Worm (Caenorhabditis elegans) whole organism, early embryonic: ENCODE results near the gene Y75B12B.10.

Source experiments
- B0310.2 ChIP-seq: sonication (generic microtip); optimal IDR thresholded peaks from 2 replicates; lab custom pipeline; 2016; ENCODE audit warnings: mild to moderate bottlenecking, missing genetic modification characterization, missing compliant biosample characterization
- F13C5.2 ChIP-seq: sonication (generic microtip); optimal IDR thresholded peaks from 2 replicates; lab custom pipeline; 2017; ENCODE audit warnings: mild to moderate bottlenecking, missing genetic modification characterization, inconsistent platforms, missing compliant biosample characterization
- aly-1 ChIP-seq: sonication (generic microtip); optimal IDR thresholded peaks from 2 replicates; lab custom pipeline; 2016; ENCODE audit warnings: missing genetic modification characterization, missing compliant biosample characterization
- ama-1 ChIP-seq: fragments of 150-350 bp; optimal IDR thresholded peaks from 2 replicates; lab custom pipeline; 2014
- ceh-13 ChIP-seq: fragments of 200-800 bp; sonication (Bioruptor generic); optimal IDR thresholded peaks from 2 replicates; lab custom pipeline; 2018; ENCODE audit warnings: mild to moderate bottlenecking, missing genetic modification characterization, missing compliant biosample characterization
- ceh-36 ChIP-seq: sonication (generic microtip); optimal IDR thresholded peaks from 2 replicates; lab custom pipeline; 2016; ENCODE audit warnings: missing genetic modification characterization, inconsistent platforms, missing compliant biosample characterization
- ets-7 ChIP-seq: sonication (generic microtip); optimal IDR thresholded peaks from 2 replicates; lab custom pipeline; 2016; ENCODE audit warnings: missing genotype, missing genetic modification characterization, missing compliant biosample characterization
- flt-1 ChIP-seq: fragments of 200-800 bp; sonication (Bioruptor generic); IDR thresholded peaks from 2 replicates; pipeline ENCODE4 v1.3.6; 2022; ENCODE audit warnings: missing genetic modification characterization, missing compliant biosample characterization
- hmbx-1 ChIP-seq: sonication (generic microtip); optimal IDR thresholded peaks from 2 replicates; lab custom pipeline; 2016; ENCODE audit warnings: mild to moderate bottlenecking, missing genetic modification characterization, missing compliant biosample characterization
- hmg-4 ChIP-seq: fragments of 200-800 bp; sonication (Bioruptor generic); optimal IDR thresholded peaks from 2 replicates; lab custom pipeline; 2018; ENCODE audit warnings: mild to moderate bottlenecking, missing genetic modification characterization, missing compliant biosample characterization
- hnd-1 ChIP-seq: sonication (generic microtip); optimal IDR thresholded peaks from 2 replicates; lab custom pipeline; 2016; ENCODE audit warnings: missing genetic modification characterization, missing compliant biosample characterization
- pes-1 ChIP-seq: fragments of 200-800 bp; sonication (Bioruptor generic); IDR thresholded peaks from 2 replicates; pipeline ENCODE4 v1.3.6; 2022; ENCODE audit warnings: missing genetic modification reagents, missing genetic modification characterization, missing compliant biosample characterization
- scrt-1 ChIP-seq: fragments of 200-800 bp; sonication (Bioruptor generic); IDR thresholded peaks from 2 replicates; pipeline ENCODE4 v1.3.6; 2022; ENCODE audit warnings: missing genetic modification characterization, missing compliant biosample characterization
- sea-1 ChIP-seq: fragments of 200-800 bp; sonication (Bioruptor generic); conservative IDR thresholded peaks from 2 replicates; pipeline ENCODE4 v1.3.6; 2022; ENCODE audit warnings: missing genetic modification characterization, missing compliant biosample characterization
- tbx-11 ChIP-seq: fragments of 200-800 bp; sonication (Bioruptor generic); IDR thresholded peaks from 2 replicates; pipeline ENCODE4 v1.3.6; 2022; ENCODE audit warnings: missing genetic modification characterization, missing compliant biosample characterization
- tbx-37 ChIP-seq: fragments of 200-800 bp; sonication (Bioruptor generic); conservative IDR thresholded peaks from 2 replicates; pipeline ENCODE4 v1.3.6; 2022; ENCODE audit warnings: missing genetic modification reagents, missing genetic modification characterization, missing compliant biosample characterization
- tra-4 ChIP-seq: sonication (generic microtip); optimal IDR thresholded peaks from 2 replicates; lab custom pipeline; 2017; ENCODE audit warnings: missing genetic modification characterization, missing compliant biosample characterization

Y75B12B.10 gene

DNA sequence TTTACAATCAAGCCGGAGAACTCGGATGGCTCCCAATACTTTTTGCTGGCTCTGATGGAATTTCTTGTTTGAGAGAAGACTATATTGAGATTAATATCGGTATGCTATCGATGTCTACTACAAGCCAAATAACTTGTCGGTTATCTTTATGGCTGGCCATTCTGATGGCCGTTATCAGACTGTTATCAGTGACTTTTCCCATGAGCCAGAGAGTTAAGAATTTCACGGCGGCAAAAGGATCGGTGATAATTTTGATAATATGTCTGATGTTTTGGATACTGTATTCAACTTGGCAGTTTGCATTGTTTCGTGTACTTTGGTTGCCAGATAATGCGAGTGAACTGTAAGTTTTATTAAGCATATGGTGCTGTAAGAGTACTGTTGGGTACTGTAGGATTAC, 26.3 kb downstream of the Y75B12B.10 start:
- TF ChIP-seq F13C5.2 (tag; lab: Kevin White, UChicago) (no peak), hmg-4 (GFP tag; lab: Kevin White, UChicago) (no peak), hnd-1 (no peak), ceh-36 (tag; lab: Kevin White, UChicago) (no peak), tra-4 (tag; lab: Kevin White, UChicago) (no peak), ama-1 (no peak), ets-7 (no peak), B0310.2 (tag; lab: Kevin White, UChicago) (no peak), ceh-13 (no peak), sea-1 (GFP tag; lab: Robert Waterston, UW) (no peak), pes-1 (GFP tag; lab: Robert Waterston, UW) (no peak), flt-1 (GFP tag; lab: Robert Waterston, UW) (no peak), hmbx-1 (no peak), tbx-11 (GFP tag; lab: Robert Waterston, UW) (no peak), scrt-1 (GFP tag; lab: Robert Waterston, UW) (no peak), aly-1 (tag; lab: Kevin White, UChicago) (no peak), tbx-37 (GFP tag; lab: Robert Waterston, UW) (no peak)

DNA sequence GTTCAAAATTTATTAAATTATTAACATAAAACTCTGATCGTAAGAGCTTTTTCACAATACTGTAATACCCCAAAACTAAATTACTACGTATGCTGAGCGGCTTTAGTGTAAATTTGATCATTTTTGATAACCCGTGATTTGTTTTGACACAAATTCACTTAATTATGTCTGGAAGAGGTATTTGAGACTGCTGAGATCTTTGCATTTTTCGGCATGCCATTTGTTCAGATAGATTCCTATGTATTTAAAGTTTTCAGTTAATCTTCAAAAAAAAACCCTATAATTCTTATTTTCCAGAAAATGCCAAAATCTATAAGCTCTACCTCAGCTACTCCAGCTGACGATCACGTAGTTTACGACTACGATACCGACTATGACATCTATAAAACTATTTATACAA, 30.4 kb downstream of the Y75B12B.10 start, which contains the start of gene srw-15:
TSS of gene srw-15 (plus strand) at position 301 of the 400 bp plus-strand sequence.
- TF ChIP-seq scrt-1 (GFP tag; lab: Robert Waterston, UW) (no peak), ceh-36 (tag; lab: Kevin White, UChicago) (no peak), flt-1 (GFP tag; lab: Robert Waterston, UW) (no peak), ceh-13 (no peak), aly-1 (tag; lab: Kevin White, UChicago) (no peak), F13C5.2 (tag; lab: Kevin White, UChicago) (no peak), tra-4 (tag; lab: Kevin White, UChicago) (no peak), hmbx-1 (no peak), tbx-11 (GFP tag; lab: Robert Waterston, UW) (no peak), ets-7 (no peak), hmg-4 (GFP tag; lab: Kevin White, UChicago) (no peak), sea-1 (GFP tag; lab: Robert Waterston, UW) (no peak), ama-1 (no peak), pes-1 (GFP tag; lab: Robert Waterston, UW) (no peak)

- no peak for TF ChIP-seq sea-1 (GFP tag; lab: Robert Waterston, UW)
Measured at ce11 chrV:15232200-15232599, 32.3 kb downstream of the Y75B12B.10 start, which contains the start of gene srw-13. TSS of gene srw-13 (plus strand) at chrV:15232500.

DNA sequence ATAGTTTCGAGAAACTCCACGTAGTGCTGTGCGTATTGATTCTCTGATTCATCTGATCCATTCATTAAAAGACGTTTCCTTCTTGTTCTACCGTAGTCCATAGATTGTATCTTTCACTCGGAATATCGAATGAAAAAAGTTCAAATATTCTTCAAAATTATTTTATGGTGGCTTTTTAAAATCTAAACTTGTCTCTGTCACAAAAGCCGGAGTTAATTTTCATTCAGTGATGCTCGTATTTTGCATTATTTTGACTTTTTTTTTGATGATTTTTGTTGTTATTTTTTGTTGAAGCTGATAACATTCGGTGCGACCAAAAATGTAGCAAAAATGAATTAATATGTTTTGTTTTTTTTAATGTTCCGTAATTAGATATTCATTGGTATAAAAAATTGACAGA, 35.8 kb downstream of the Y75B12B.10 start, which contains the start of gene nhr-164:
TSS of gene nhr-164 (minus strand) at position 101 of the 400 bp plus-strand sequence.
- TF ChIP-seq sea-1 (GFP tag; lab: Robert Waterston, UW) (no peak), pes-1 (GFP tag; lab: Robert Waterston, UW) (no peak), ceh-36 (tag; lab: Kevin White, UChicago) (no peak), ets-7 (no peak), tra-4 (tag; lab: Kevin White, UChicago) (no peak), tbx-11 (GFP tag; lab: Robert Waterston, UW) (no peak), hnd-1 (no peak), hmg-4 (GFP tag; lab: Kevin White, UChicago) (no peak), F13C5.2 (tag; lab: Kevin White, UChicago) (no peak), scrt-1 (GFP tag; lab: Robert Waterston, UW) (no peak), hmbx-1 (no peak), ceh-13 (no peak), flt-1 (GFP tag; lab: Robert Waterston, UW) (no peak), B0310.2 (tag; lab: Kevin White, UChicago) (no peak), aly-1 (tag; lab: Kevin White, UChicago) (no peak), tbx-37 (GFP tag; lab: Robert Waterston, UW) (no peak)

ce11 chrV:15238552-15238951, 38.7 kb downstream of the Y75B12B.10 start, which contains the start of gene srw-12:
TSS of gene srw-12 (minus strand) at chrV:15238652.
- TF ChIP-seq B0310.2 (tag; lab: Kevin White, UChicago) (no peak), pes-1 (GFP tag; lab: Robert Waterston, UW) (no peak), scrt-1 (GFP tag; lab: Robert Waterston, UW) (no peak), hnd-1 (no peak), hmg-4 (GFP tag; lab: Kevin White, UChicago) (no peak), ceh-13 (no peak), ceh-36 (tag; lab: Kevin White, UChicago) (no peak), hmbx-1 (no peak), aly-1 (tag; lab: Kevin White, UChicago) (no peak), F13C5.2 (tag; lab: Kevin White, UChicago) (no peak), tbx-11 (GFP tag; lab: Robert Waterston, UW) (no peak), sea-1 (GFP tag; lab: Robert Waterston, UW) (no peak), tra-4 (tag; lab: Kevin White, UChicago) (no peak)

- TF ChIP-seq tbx-37 (GFP tag; lab: Robert Waterston, UW), result no peak
- no peak for TF ChIP-seq ets-7
- no peak for TF ChIP-seq ceh-13
- TF ChIP-seq flt-1 (GFP tag; lab: Robert Waterston, UW), result no peak
- TF ChIP-seq tra-4 (tag; lab: Kevin White, UChicago), result no peak
- TF ChIP-seq hnd-1, result no peak
- no peak for TF ChIP-seq scrt-1 (GFP tag; lab: Robert Waterston, UW)
- TF ChIP-seq sea-1 (GFP tag; lab: Robert Waterston, UW), result no peak
- no peak for TF ChIP-seq hmg-4 (GFP tag; lab: Kevin White, UChicago)
- no peak for TF ChIP-seq F13C5.2 (tag; lab: Kevin White, UChicago)
Measured at ce11 chrV:15240215-15240614, 40.3 kb downstream of the Y75B12B.10 start, which contains the start of gene srw-11. TSS of gene srw-11 (minus strand) at chrV:15240315.

ce11 chrV:15241259-15241658, 41.4 kb downstream of the Y75B12B.10 start, which contains the start of gene chil-12:
TSS of gene chil-12 (plus strand) at chrV:15241559.
- no peak for TF ChIP-seq F13C5.2 (tag; lab: Kevin White, UChicago)
- no peak for TF ChIP-seq tbx-11 (GFP tag; lab: Robert Waterston, UW)
- no peak for TF ChIP-seq B0310.2 (tag; lab: Kevin White, UChicago)
- TF ChIP-seq aly-1 (tag; lab: Kevin White, UChicago), result no peak
- TF ChIP-seq hmg-4 (GFP tag; lab: Kevin White, UChicago), result no peak
- TF ChIP-seq hmbx-1, result no peak
- no peak for TF ChIP-seq ama-1
- TF ChIP-seq tra-4 (tag; lab: Kevin White, UChicago), result no peak
